Worm (Caenorhabditis elegans) whole organism, early embryonic: ENCODE data around the gene W06G6.9.

Experiments used
- B0310.2 ChIP-seq: sonication (generic microtip); optimal IDR thresholded peaks from 2 replicates; lab custom pipeline; 2016; ENCODE audit warnings: mild to moderate bottlenecking, missing genetic modification characterization, missing compliant biosample characterization
- F13C5.2 ChIP-seq: sonication (generic microtip); optimal IDR thresholded peaks from 2 replicates; lab custom pipeline; 2017; ENCODE audit warnings: mild to moderate bottlenecking, missing genetic modification characterization, inconsistent platforms, missing compliant biosample characterization
- aly-1 ChIP-seq: sonication (generic microtip); optimal IDR thresholded peaks from 2 replicates; lab custom pipeline; 2016; ENCODE audit warnings: missing genetic modification characterization, missing compliant biosample characterization
- ama-1 ChIP-seq: fragments of 150-350 bp; optimal IDR thresholded peaks from 2 replicates; lab custom pipeline; 2014
- ceh-13 ChIP-seq: fragments of 200-800 bp; sonication (Bioruptor generic); optimal IDR thresholded peaks from 2 replicates; lab custom pipeline; 2018; ENCODE audit warnings: mild to moderate bottlenecking, missing genetic modification characterization, missing compliant biosample characterization
- ceh-36 ChIP-seq: sonication (generic microtip); optimal IDR thresholded peaks from 2 replicates; lab custom pipeline; 2016; ENCODE audit warnings: missing genetic modification characterization, inconsistent platforms, missing compliant biosample characterization
- ets-7 ChIP-seq: sonication (generic microtip); optimal IDR thresholded peaks from 2 replicates; lab custom pipeline; 2016; ENCODE audit warnings: missing genotype, missing genetic modification characterization, missing compliant biosample characterization
- flt-1 ChIP-seq: fragments of 200-800 bp; sonication (Bioruptor generic); IDR thresholded peaks from 2 replicates; pipeline ENCODE4 v1.3.6; 2022; ENCODE audit warnings: missing genetic modification characterization, missing compliant biosample characterization
- hmbx-1 ChIP-seq: sonication (generic microtip); optimal IDR thresholded peaks from 2 replicates; lab custom pipeline; 2016; ENCODE audit warnings: mild to moderate bottlenecking, missing genetic modification characterization, missing compliant biosample characterization
- hmg-4 ChIP-seq: fragments of 200-800 bp; sonication (Bioruptor generic); optimal IDR thresholded peaks from 2 replicates; lab custom pipeline; 2018; ENCODE audit warnings: mild to moderate bottlenecking, missing genetic modification characterization, missing compliant biosample characterization
- hnd-1 ChIP-seq: sonication (generic microtip); optimal IDR thresholded peaks from 2 replicates; lab custom pipeline; 2016; ENCODE audit warnings: missing genetic modification characterization, missing compliant biosample characterization
- pes-1 ChIP-seq: fragments of 200-800 bp; sonication (Bioruptor generic); IDR thresholded peaks from 2 replicates; pipeline ENCODE4 v1.3.6; 2022; ENCODE audit warnings: missing genetic modification reagents, missing genetic modification characterization, missing compliant biosample characterization
- scrt-1 ChIP-seq: fragments of 200-800 bp; sonication (Bioruptor generic); IDR thresholded peaks from 2 replicates; pipeline ENCODE4 v1.3.6; 2022; ENCODE audit warnings: missing genetic modification characterization, missing compliant biosample characterization
- sea-1 ChIP-seq: fragments of 200-800 bp; sonication (Bioruptor generic); conservative IDR thresholded peaks from 2 replicates; pipeline ENCODE4 v1.3.6; 2022; ENCODE audit warnings: missing genetic modification characterization, missing compliant biosample characterization
- tbx-11 ChIP-seq: fragments of 200-800 bp; sonication (Bioruptor generic); IDR thresholded peaks from 2 replicates; pipeline ENCODE4 v1.3.6; 2022; ENCODE audit warnings: missing genetic modification characterization, missing compliant biosample characterization
- tbx-37 ChIP-seq: fragments of 200-800 bp; sonication (Bioruptor generic); conservative IDR thresholded peaks from 2 replicates; pipeline ENCODE4 v1.3.6; 2022; ENCODE audit warnings: missing genetic modification reagents, missing genetic modification characterization, missing compliant biosample characterization
- tra-4 ChIP-seq: sonication (generic microtip); optimal IDR thresholded peaks from 2 replicates; lab custom pipeline; 2017; ENCODE audit warnings: missing genetic modification characterization, missing compliant biosample characterization

Gene W06G6.9

DNA sequence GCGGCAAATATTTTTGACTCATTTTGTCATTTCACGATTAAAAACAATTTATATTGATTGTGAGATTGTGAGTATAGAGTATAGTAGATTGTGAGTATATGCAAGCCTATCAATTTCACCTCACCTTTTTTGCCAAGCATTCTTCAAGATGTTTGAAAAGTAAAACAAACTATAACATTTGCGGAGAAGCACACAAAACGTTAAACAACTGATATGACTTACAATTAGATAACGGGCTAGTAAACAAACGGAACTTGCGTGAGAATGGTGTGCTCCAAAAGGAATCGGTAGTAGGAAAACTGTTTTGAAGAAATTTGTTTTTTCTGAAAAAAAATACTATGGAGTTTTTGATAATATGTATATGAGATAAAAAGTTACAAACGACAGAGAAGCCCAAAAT lies 36.2 kb downstream of the W06G6.9 start:
- TF ChIP-seq F13C5.2 (tag; lab: Kevin White, UChicago) (no peak), hmbx-1 (tag; lab: Kevin White, UChicago) (no peak), B0310.2 (tag; lab: Kevin White, UChicago) (no peak), hnd-1 (tag; lab: Kevin White, UChicago) (no peak), ceh-36 (tag; lab: Kevin White, UChicago) (no peak), tra-4 (tag; lab: Kevin White, UChicago) (no peak), tbx-37 (GFP tag; lab: Robert Waterston, UW) (no peak), ets-7 (tag; lab: Kevin White, UChicago) (no peak), scrt-1 (GFP tag; lab: Robert Waterston, UW) (no peak), flt-1 (GFP tag; lab: Robert Waterston, UW) (no peak), ceh-13 (GFP tag; lab: Kevin White, UChicago) (no peak), sea-1 (GFP tag; lab: Robert Waterston, UW) (no peak), hmg-4 (GFP tag; lab: Kevin White, UChicago) (no peak), ama-1 (no peak)

- TF ChIP-seq tbx-37 (GFP tag; lab: Robert Waterston, UW) (no peak), F13C5.2 (tag; lab: Kevin White, UChicago) (no peak), B0310.2 (tag; lab: Kevin White, UChicago) (no peak), ama-1 (no peak), flt-1 (GFP tag; lab: Robert Waterston, UW) (no peak), hnd-1 (tag; lab: Kevin White, UChicago) (no peak), ceh-36 (tag; lab: Kevin White, UChicago) (no peak), ceh-13 (GFP tag; lab: Kevin White, UChicago) (no peak), hmg-4 (GFP tag; lab: Kevin White, UChicago) (no peak), ets-7 (tag; lab: Kevin White, UChicago) (no peak), hmbx-1 (tag; lab: Kevin White, UChicago) (no peak), aly-1 (tag; lab: Kevin White, UChicago) (no peak), pes-1 (GFP tag; lab: Robert Waterston, UW) (no peak), tbx-11 (GFP tag; lab: Robert Waterston, UW) (no peak), tra-4 (tag; lab: Kevin White, UChicago) (no peak)
Measured at ce11 chrV:16608478-16608877, 37.8 kb downstream of the W06G6.9 start.

DNA sequence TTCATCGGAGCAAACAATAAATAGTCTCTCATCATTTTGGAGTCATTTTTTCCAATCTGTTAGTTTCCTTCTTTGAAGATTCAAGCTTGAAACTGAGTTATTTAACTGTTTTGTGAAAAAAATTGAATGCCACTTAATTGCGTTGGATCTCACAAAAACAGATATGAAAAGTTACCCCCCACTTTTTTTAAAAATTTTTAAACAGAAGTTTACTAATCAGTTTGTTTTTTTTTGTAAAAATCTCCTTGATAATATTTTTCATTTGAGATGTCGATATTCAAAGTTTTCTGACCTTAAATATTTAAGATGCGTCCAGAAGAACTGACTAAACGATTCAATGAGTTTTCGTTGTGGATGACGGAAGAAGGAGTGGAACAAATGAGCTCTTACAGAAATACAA lies 40.0 kb downstream of the W06G6.9 start, which contains the start of gene Y32B12C.1:
TSS of gene Y32B12C.1 (plus strand) at position 301 of the 400 bp plus-strand sequence.
- TF ChIP-seq ceh-36 (tag; lab: Kevin White, UChicago) (no peak), tra-4 (tag; lab: Kevin White, UChicago) (no peak)

- TF ChIP-seq tbx-37 (GFP tag; lab: Robert Waterston, UW) (no peak), B0310.2 (tag; lab: Kevin White, UChicago) (no peak), hnd-1 (tag; lab: Kevin White, UChicago) (no peak), ama-1 (no peak), ets-7 (tag; lab: Kevin White, UChicago) (no peak)
Measured at ce11 chrV:16605463-16605862, 40.8 kb downstream of the W06G6.9 start.

DNA sequence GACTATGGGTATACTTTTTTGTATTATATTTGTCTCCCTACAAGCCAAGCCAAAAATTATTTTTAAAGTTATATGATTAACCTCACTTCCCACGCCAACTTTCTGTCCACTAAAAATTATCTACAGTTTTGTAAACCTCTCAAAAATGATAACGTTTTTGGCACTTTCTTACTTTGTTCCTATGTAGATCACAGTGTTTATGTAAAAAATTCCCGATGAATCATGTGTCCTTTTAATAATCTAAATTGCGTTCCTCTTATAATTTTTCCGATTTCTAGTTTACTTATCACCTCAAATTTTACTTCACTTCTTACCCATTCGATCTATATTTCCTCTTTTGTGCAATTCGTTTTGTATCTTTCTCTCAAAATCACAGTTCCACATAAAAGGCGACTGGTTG lies 42.0 kb downstream of the W06G6.9 start:
- no peak for TF ChIP-seq sea-1 (GFP tag; lab: Robert Waterston, UW)
- no peak for TF ChIP-seq pes-1 (GFP tag; lab: Robert Waterston, UW)
- no peak for TF ChIP-seq hmbx-1 (tag; lab: Kevin White, UChicago)
- no peak for TF ChIP-seq ets-7 (tag; lab: Kevin White, UChicago)
- TF ChIP-seq F13C5.2 (tag; lab: Kevin White, UChicago) = no peak
- TF ChIP-seq ama-1 = no peak
- TF ChIP-seq B0310.2 (tag; lab: Kevin White, UChicago) = no peak
- TF ChIP-seq hmg-4 (GFP tag; lab: Kevin White, UChicago) = no peak
- no peak for TF ChIP-seq hnd-1 (tag; lab: Kevin White, UChicago)
- no peak for TF ChIP-seq tra-4 (tag; lab: Kevin White, UChicago)
- no peak for TF ChIP-seq ceh-36 (tag; lab: Kevin White, UChicago)
- no peak for TF ChIP-seq tbx-37 (GFP tag; lab: Robert Waterston, UW)
- TF ChIP-seq aly-1 (tag; lab: Kevin White, UChicago) = no peak
- TF ChIP-seq tbx-11 (GFP tag; lab: Robert Waterston, UW) = no peak
- no peak for TF ChIP-seq ceh-13 (GFP tag; lab: Kevin White, UChicago)
- no peak for TF ChIP-seq flt-1 (GFP tag; lab: Robert Waterston, UW)
- no peak for TF ChIP-seq scrt-1 (GFP tag; lab: Robert Waterston, UW)

ce11 chrV:16603102-16603501 lies 43.2 kb downstream of the W06G6.9 start, which contains the start of gene T03E6.8:
T03E6.8 (minus strand) TSS chrV:16603202.
- TF ChIP-seq tbx-11 (GFP tag; lab: Robert Waterston, UW) = no peak
- TF ChIP-seq B0310.2 (tag; lab: Kevin White, UChicago) = no peak
- TF ChIP-seq ceh-13 (GFP tag; lab: Kevin White, UChicago) = no peak
- no peak for TF ChIP-seq F13C5.2 (tag; lab: Kevin White, UChicago)
- TF ChIP-seq sea-1 (GFP tag; lab: Robert Waterston, UW) = no peak
- TF ChIP-seq hmg-4 (GFP tag; lab: Kevin White, UChicago) = no peak
- no peak for TF ChIP-seq tra-4 (tag; lab: Kevin White, UChicago)
- no peak for TF ChIP-seq scrt-1 (GFP tag; lab: Robert Waterston, UW)
- TF ChIP-seq hnd-1 (tag; lab: Kevin White, UChicago) = no peak
- TF ChIP-seq ama-1 = no peak
- no peak for TF ChIP-seq ceh-36 (tag; lab: Kevin White, UChicago)
- TF ChIP-seq flt-1 (GFP tag; lab: Robert Waterston, UW) = no peak
- TF ChIP-seq ets-7 (tag; lab: Kevin White, UChicago) = no peak
- TF ChIP-seq tbx-37 (GFP tag; lab: Robert Waterston, UW) = no peak

DNA sequence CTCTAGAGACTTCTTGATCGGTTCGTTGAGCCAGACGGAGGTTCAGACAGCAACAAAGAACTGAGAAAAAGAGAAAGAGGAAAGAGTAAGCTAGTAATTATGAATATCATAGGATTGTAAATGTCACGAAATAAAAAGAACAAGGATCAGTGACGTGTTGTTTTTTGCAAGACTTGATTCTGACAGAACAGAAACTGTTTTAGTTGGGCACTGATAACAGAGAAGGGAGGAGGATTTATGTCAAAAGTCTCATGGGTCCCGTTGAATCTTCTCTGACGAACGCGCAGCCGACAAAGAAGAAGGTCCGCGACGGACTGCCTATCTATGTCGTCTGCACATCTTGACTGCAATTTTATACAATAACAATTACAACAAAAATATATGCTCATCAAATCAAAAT lies 45.6 kb downstream of the W06G6.9 start, which contains the start of gene T03E6.9:
TSS of gene T03E6.9 (minus strand) at position 101 of the 400 bp plus-strand sequence.
- TF ChIP-seq hmbx-1 (tag; lab: Kevin White, UChicago) (no peak), aly-1 (tag; lab: Kevin White, UChicago) (no peak), ceh-13 (GFP tag; lab: Kevin White, UChicago) (no peak), ama-1 (no peak), hnd-1 (tag; lab: Kevin White, UChicago) (no peak), scrt-1 (GFP tag; lab: Robert Waterston, UW) (no peak), sea-1 (GFP tag; lab: Robert Waterston, UW) (no peak), tbx-37 (GFP tag; lab: Robert Waterston, UW) (no peak), ets-7 (tag; lab: Kevin White, UChicago) (no peak), B0310.2 (tag; lab: Kevin White, UChicago) (no peak)
